Fruit fly (Drosophila melanogaster) whole organism, embryonic: ENCODE data around the gene CG4957.

Source experiments
- CG1024 ChIP-seq: fragments of 200-800 bp; sonication (Bioruptor generic); IDR thresholded peaks from 2 replicates; pipeline ENCODE4 v1.3.6; 2022; ENCODE audit warnings: missing biosample characterization, missing genetic modification characterization
- CG10654 ChIP-seq: fragments of 200-800 bp; sonication (Bioruptor generic); optimal IDR thresholded peaks from 2 replicates; lab custom pipeline; 2016; ENCODE audit warnings: missing biosample characterization, missing genetic modification characterization
- CG5180 ChIP-seq: fragments of 200-800 bp; sonication (Bioruptor generic); optimal IDR thresholded peaks from 3 replicates; lab custom pipeline; 2017; ENCODE audit warnings: missing biosample characterization, missing genetic modification characterization, mild to moderate bottlenecking, moderate library complexity, missing genetic modification reagents

DNA sequence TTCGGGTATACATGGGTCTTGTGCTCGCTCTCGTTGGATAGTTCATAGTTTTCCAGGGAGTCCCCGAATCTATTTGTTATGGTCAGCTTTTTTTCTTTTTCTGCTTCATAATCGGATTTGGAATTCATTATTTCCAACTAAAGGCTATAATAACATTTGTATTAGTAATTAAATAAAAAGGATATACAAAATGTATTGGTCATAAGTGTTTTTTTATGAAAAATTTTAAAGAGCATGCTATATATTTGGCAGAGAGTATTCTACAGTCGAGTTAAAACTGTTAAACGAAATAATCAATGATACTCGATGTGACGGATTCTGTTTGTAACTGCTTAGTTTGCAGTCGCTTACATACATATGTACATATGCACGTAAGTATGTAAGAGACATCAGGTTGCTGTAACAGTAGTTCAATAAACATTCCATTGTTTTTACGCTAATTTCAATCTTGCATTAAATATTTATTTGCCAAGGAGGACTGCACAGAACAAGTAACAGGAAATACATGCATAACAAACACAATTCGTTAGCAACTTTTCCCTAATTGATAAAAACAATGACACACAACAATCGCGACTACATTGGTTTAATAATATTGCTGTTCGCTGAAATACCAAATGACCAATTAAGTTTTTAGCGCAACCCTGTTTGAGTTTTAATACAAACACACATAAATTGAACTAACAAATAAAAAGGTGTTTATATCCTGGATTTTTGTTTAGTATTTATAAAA is 30.6 kb downstream of the CG4957 start:
- TF ChIP-seq CG1024 (GFP tag; lab: Robert Waterston, UW), result no peak
- no peak for TF ChIP-seq CG10654 (GFP tag; lab: Kevin White, UChicago)
- TF ChIP-seq CG5180 (GFP tag; lab: Kevin White, UChicago), result no peak
